Worm (Caenorhabditis elegans) whole organism, young adult: Measurements from ENCODE around the gene ZK1321.1.
A peak's percentile ranks its signal among the peaks of the same experiment; 100 is the strongest.

Source experiments
- B0019.2 ChIP-seq: fragments of 200-800 bp; sonication (Bioruptor generic); conservative IDR thresholded peaks from 2 replicates; pipeline ENCODE4 v1.3.6; 2022; ENCODE audit warnings: missing genetic modification reagents, missing genetic modification characterization, missing compliant biosample characterization
- B0261.1 ChIP-seq: sonication (generic microtip); optimal IDR thresholded peaks from 2 replicates; lab custom pipeline; 2016; ENCODE audit warnings: mild to moderate bottlenecking, missing genetic modification characterization, moderate library complexity, missing compliant biosample characterization
- B0336.3 ChIP-seq: fragments of 200-800 bp; sonication (Bioruptor generic); IDR thresholded peaks from 2 replicates; pipeline ENCODE4 v1.3.6; 2022; ENCODE audit warnings: missing genetic modification characterization, missing compliant biosample characterization
- D2030.7 ChIP-seq: fragments of 200-800 bp; sonication (Bioruptor generic); IDR thresholded peaks from 2 replicates; pipeline ENCODE4 v1.3.6; 2022; ENCODE audit warnings: missing genetic modification reagents, missing genetic modification characterization, missing compliant biosample characterization
- F22D6.2 ChIP-seq: sonication (generic microtip); optimal IDR thresholded peaks from 2 replicates; lab custom pipeline; 2016; ENCODE audit warnings: mild to moderate bottlenecking, missing genetic modification characterization, missing compliant biosample characterization
- F37B4.10 ChIP-seq: fragments of 200-800 bp; sonication (Bioruptor generic); IDR thresholded peaks from 2 replicates; pipeline ENCODE4 v1.3.6; 2022; ENCODE audit warnings: missing genetic modification characterization, missing compliant biosample characterization
- F39B2.1 ChIP-seq: fragments of 200-800 bp; sonication (Bioruptor generic); IDR thresholded peaks from 2 replicates; pipeline ENCODE4 v1.3.6; 2022; ENCODE audit warnings: missing genetic modification reagents, missing genetic modification characterization, missing compliant biosample characterization
- F57A8.1 ChIP-seq: fragments of 200-800 bp; sonication (Bioruptor generic); optimal IDR thresholded peaks from 2 replicates; lab custom pipeline; 2018; ENCODE audit warnings: mild to moderate bottlenecking, missing genetic modification characterization, moderate library complexity, missing compliant biosample characterization
- K11D2.4 ChIP-seq: fragments of 200-800 bp; sonication (Bioruptor generic); IDR thresholded peaks from 2 replicates; pipeline ENCODE4 v1.3.6; 2022; ENCODE audit warnings: missing genetic modification reagents, missing genetic modification characterization, missing compliant biosample characterization
- K12H6.12 ChIP-seq: fragments of 200-800 bp; sonication (Bioruptor generic); optimal IDR thresholded peaks from 2 replicates; lab custom pipeline; 2018; ENCODE audit warnings: mild to moderate bottlenecking, missing genetic modification characterization, missing compliant biosample characterization
- T07F8.4 ChIP-seq: sonication (generic microtip); optimal IDR thresholded peaks from 2 replicates; lab custom pipeline; 2016; ENCODE audit warnings: mild to moderate bottlenecking, missing genetic modification characterization, moderate library complexity, missing compliant biosample characterization
- Y53F4B.3 ChIP-seq: fragments of 200-800 bp; sonication (Bioruptor generic); IDR thresholded peaks from 2 replicates; pipeline ENCODE4 v1.3.6; 2022; ENCODE audit warnings: missing genetic modification reagents, missing genetic modification characterization, missing compliant biosample characterization
- Y53G8AR.9 ChIP-seq: fragments of 200-800 bp; sonication (Bioruptor generic); conservative IDR thresholded peaks from 2 replicates; pipeline ENCODE4 v1.3.6; 2022; ENCODE audit warnings: missing genetic modification reagents, missing genetic modification characterization, missing compliant biosample characterization
- ZK185.1 ChIP-seq: sonication (generic microtip); optimal IDR thresholded peaks from 2 replicates; lab custom pipeline; 2016; ENCODE audit warnings: mild to moderate bottlenecking, missing genetic modification characterization, missing compliant biosample characterization; ENCODE audit not compliant: poor library complexity, severe bottlenecking
- ama-1 ChIP-seq, 3 experiments: fragments of 150-350 bp in 1 of 3; sonication (generic microtip) in 2 of 3; optimal IDR thresholded peaks; 2 replicates each; lab custom pipeline; 2014 to 2018; ENCODE audit warnings: missing biosample characterization in 2 of 3, missing genetic modification characterization in 2 of 3, missing genetic modification reagents in 2 of 3
- aptf-3 ChIP-seq: fragments of 200-800 bp; sonication (Bioruptor generic); IDR thresholded peaks from 2 replicates; pipeline ENCODE4 v1.3.6; 2022; ENCODE audit warnings: missing genetic modification characterization, missing compliant biosample characterization
- attf-3 ChIP-seq: fragments of 200-800 bp; sonication (Bioruptor generic); conservative IDR thresholded peaks from 2 replicates; pipeline ENCODE4 v1.3.6; 2022; ENCODE audit warnings: missing genetic modification reagents, missing genetic modification characterization, missing compliant biosample characterization
- attf-5 ChIP-seq: fragments of 200-800 bp; sonication (Bioruptor generic); optimal IDR thresholded peaks from 2 replicates; lab custom pipeline; 2018; ENCODE audit warnings: mild to moderate bottlenecking, missing genetic modification characterization, missing compliant biosample characterization
- attf-6 ChIP-seq: fragments of 200-800 bp; sonication (Bioruptor generic); IDR thresholded peaks from 2 replicates; pipeline ENCODE4 v1.3.6; 2022; ENCODE audit warnings: missing genetic modification reagents, missing genetic modification characterization, missing compliant biosample characterization
- bed-2 ChIP-seq: fragments of 200-800 bp; sonication (Bioruptor generic); IDR thresholded peaks from 2 replicates; pipeline ENCODE4 v1.3.6; 2022; ENCODE audit warnings: missing genetic modification reagents, missing genetic modification characterization, missing compliant biosample characterization
- ccch-3 ChIP-seq: fragments of 200-800 bp; sonication (Bioruptor generic); optimal IDR thresholded peaks from 2 replicates; lab custom pipeline; 2018; ENCODE audit warnings: mild to moderate bottlenecking, missing genetic modification characterization, missing compliant biosample characterization
- cebp-1 ChIP-seq, 2 experiments: fragments of 200-800 bp in 1 of 2; sonication (Bioruptor generic) in 1 of 2; sonication (generic microtip) in 1 of 2; IDR thresholded peaks in 1 of 2; optimal IDR thresholded peaks in 1 of 2; 2 replicates each; pipeline versions ENCODE4 v1.3.6 to Lab custom; 2017 to 2022; ENCODE audit warnings: missing compliant biosample characterization in 2 of 2, missing genetic modification characterization in 2 of 2, mild to moderate bottlenecking in 1 of 2, missing genetic modification reagents in 1 of 2, moderate library complexity in 1 of 2
- cebp-2 ChIP-seq: fragments of 200-800 bp; sonication (Bioruptor generic); IDR thresholded peaks from 2 replicates; pipeline ENCODE4 v1.3.6; 2022; ENCODE audit warnings: missing genetic modification characterization, missing compliant biosample characterization
- die-1 ChIP-seq: sonication (generic microtip); optimal IDR thresholded peaks from 2 replicates; lab custom pipeline; 2016; ENCODE audit warnings: missing genotype, mild to moderate bottlenecking, missing genetic modification characterization, missing compliant biosample characterization
- egl-18 ChIP-seq: fragments of 200-800 bp; sonication (Bioruptor generic); IDR thresholded peaks from 2 replicates; pipeline ENCODE4 v1.3.6; 2022; ENCODE audit warnings: missing genetic modification reagents, missing genetic modification characterization, missing compliant biosample characterization
- egrh-3 ChIP-seq: fragments of 200-800 bp; sonication (Bioruptor generic); IDR thresholded peaks from 2 replicates; pipeline ENCODE4 v1.3.6; 2022; ENCODE audit warnings: missing genetic modification reagents, missing genetic modification characterization, missing compliant biosample characterization
- ets-4 ChIP-seq: fragments of 200-800 bp; sonication (Bioruptor generic); optimal IDR thresholded peaks from 2 replicates; lab custom pipeline; 2018; ENCODE audit warnings: mild to moderate bottlenecking, missing genetic modification characterization, missing compliant biosample characterization
- fkh-3 ChIP-seq: sonication (generic microtip); optimal IDR thresholded peaks from 2 replicates; lab custom pipeline; 2016; ENCODE audit warnings: mild to moderate bottlenecking, missing genetic modification characterization, missing compliant biosample characterization
- hmg-20 ChIP-seq: fragments of 200-800 bp; sonication (Bioruptor generic); IDR thresholded peaks from 2 replicates; pipeline ENCODE4 v1.3.6; 2022; ENCODE audit warnings: missing genetic modification reagents, missing genetic modification characterization, missing compliant biosample characterization
- let-607 ChIP-seq, 2 experiments: fragments of 200-800 bp in 1 of 2; sonication (Bioruptor generic) in 1 of 2; sonication (generic microtip) in 1 of 2; optimal IDR thresholded peaks; 2 replicates each; lab custom pipeline; 2016 to 2018; ENCODE audit warnings: mild to moderate bottlenecking in 2 of 2, missing compliant biosample characterization in 2 of 2, missing genetic modification characterization in 2 of 2, moderate library complexity in 2 of 2, missing genotype in 1 of 2
- lir-1 ChIP-seq: fragments of 200-800 bp; sonication (Bioruptor generic); conservative IDR thresholded peaks from 2 replicates; pipeline ENCODE4 v1.3.6; 2022; ENCODE audit warnings: missing genetic modification reagents, missing genetic modification characterization, missing compliant biosample characterization
- lsl-1 ChIP-seq: fragments of 200-800 bp; sonication (Bioruptor generic); optimal IDR thresholded peaks from 2 replicates; lab custom pipeline; 2018; ENCODE audit warnings: mild to moderate bottlenecking, missing genetic modification characterization, moderate library complexity, missing compliant biosample characterization
- madf-8 ChIP-seq: fragments of 200-800 bp; sonication (Bioruptor generic); conservative IDR thresholded peaks from 2 replicates; pipeline ENCODE4 v1.3.6; 2022; ENCODE audit warnings: missing genetic modification reagents, missing genetic modification characterization, missing compliant biosample characterization
- mcd-1 ChIP-seq: fragments of 200-800 bp; sonication (Bioruptor generic); IDR thresholded peaks from 2 replicates; pipeline ENCODE4 v1.3.6; 2022; ENCODE audit warnings: missing genetic modification reagents, missing genetic modification characterization, missing compliant biosample characterization
- mes-4 ChIP-seq: sonication (generic microtip); optimal IDR thresholded peaks from 2 replicates; lab custom pipeline; 2016; ENCODE audit warnings: missing genotype, missing genetic modification characterization, missing compliant biosample characterization
- mxl-1 ChIP-seq: sonication (generic microtip); optimal IDR thresholded peaks from 2 replicates; lab custom pipeline; 2016; ENCODE audit warnings: missing genetic modification characterization, missing compliant biosample characterization
- nfya-2 ChIP-seq: fragments of 200-800 bp; sonication (Bioruptor generic); IDR thresholded peaks from 2 replicates; pipeline ENCODE4 v1.3.6; 2022; ENCODE audit warnings: missing genetic modification reagents, missing genetic modification characterization, missing compliant biosample characterization
- nhr-27 ChIP-seq: fragments of 200-800 bp; sonication (Bioruptor generic); optimal IDR thresholded peaks from 2 replicates; lab custom pipeline; 2018; ENCODE audit warnings: mild to moderate bottlenecking, missing genetic modification characterization, moderate library complexity, missing compliant biosample characterization
- pha-4 ChIP-seq: fragments of 150-350 bp; sonication (generic microtip); optimal IDR thresholded peaks from 2 replicates; lab custom pipeline; 2014; ENCODE audit warnings: missing biosample characterization, missing genetic modification reagents, missing genetic modification characterization
- repo-1 ChIP-seq: sonication (generic microtip); optimal IDR thresholded peaks from 2 replicates; lab custom pipeline; 2017; ENCODE audit warnings: mild to moderate bottlenecking, missing genetic modification characterization, missing compliant biosample characterization
- sdz-38 ChIP-seq: sonication (generic microtip); optimal IDR thresholded peaks from 2 replicates; lab custom pipeline; 2016; ENCODE audit warnings: missing genotype, missing genetic modification characterization, missing compliant biosample characterization
- snpc-3.4 ChIP-seq: sonication (generic microtip); optimal IDR thresholded peaks from 2 replicates; lab custom pipeline; 2017; ENCODE audit warnings: missing genetic modification characterization, mild to moderate bottlenecking, missing compliant biosample characterization, antibody characterized with exemption, moderate library complexity, missing genotype, missing genetic modification reagents
- sptf-2 ChIP-seq: fragments of 200-800 bp; sonication (Bioruptor generic); optimal IDR thresholded peaks from 2 replicates; lab custom pipeline; 2018; ENCODE audit warnings: mild to moderate bottlenecking, missing genetic modification characterization, missing compliant biosample characterization
- xnd-1 ChIP-seq: sonication (generic microtip); optimal IDR thresholded peaks from 2 replicates; lab custom pipeline; 2016; ENCODE audit warnings: missing genotype, missing genetic modification reagents, missing genetic modification characterization, missing compliant biosample characterization
- ztf-22 ChIP-seq: fragments of 200-800 bp; sonication (Bioruptor generic); optimal IDR thresholded peaks from 2 replicates; lab custom pipeline; 2018; ENCODE audit warnings: mild to moderate bottlenecking, missing genetic modification characterization, moderate library complexity, missing compliant biosample characterization
- ztf-3 ChIP-seq: fragments of 200-800 bp; sonication (Bioruptor generic); optimal IDR thresholded peaks from 2 replicates; lab custom pipeline; 2018; ENCODE audit warnings: mild to moderate bottlenecking, missing genetic modification characterization, missing compliant biosample characterization
- ztf-6 ChIP-seq: fragments of 200-800 bp; sonication (Bioruptor generic); IDR thresholded peaks from 2 replicates; pipeline ENCODE4 v1.3.6; 2022; ENCODE audit warnings: missing genetic modification reagents, missing genetic modification characterization, missing compliant biosample characterization

Gene ZK1321.1

ce11 chrII:9774653-9775052, 20.8 kb downstream of the ZK1321.1 start (continued):
- TF ChIP-seq K11D2.4 (GFP tag; lab: Robert Waterston, UW) (peak; percentile 42; the same call in 1 of the 2 replicates), F57A8.1 (GFP tag; lab: Kevin White, UChicago) (no peak), pha-4 (tag; lab: Kevin White, UChicago) (no peak), ets-4 (GFP tag; lab: Kevin White, UChicago) (no peak), attf-6 (GFP tag; lab: Robert Waterston, UW) (peak; percentile 38; the same call in 1 of the 2 replicates), D2030.7 (GFP tag; lab: Robert Waterston, UW) (peak; percentile 68; the same call in 1 of the 2 replicates), B0019.2 (no peak), K12H6.12 (tag; lab: Kevin White, UChicago) (no peak), sdz-38 (tag; lab: Kevin White, UChicago) (no peak), F37B4.10 (GFP tag; lab: Robert Waterston, UW) (no peak), hmg-20 (GFP tag; lab: Robert Waterston, UW) (no peak), madf-8 (GFP tag; lab: Robert Waterston, UW) (no peak), B0336.3 (GFP tag; lab: Robert Waterston, UW) (0 out of 2 replicates have a peak, but pooled peaks have one; percentile 57), repo-1 (tag; lab: Kevin White, UChicago) (peak; percentile 78), nhr-27 (tag; lab: Kevin White, UChicago) (no peak), Y53F4B.3 (GFP tag; lab: Robert Waterston, UW) (0 out of 2 replicates have a peak, but pooled peaks have one; percentile 32), snpc-3.4 (peak; percentile 77), ama-1 (optimal IDR thresholded peaks at IDR 0.05; lab: Kevin White, UChicago) (no peak), ama-1 (GFP tag; optimal IDR thresholded peaks at IDR 0.05; lab: Kevin White, UChicago) (peak; percentile 87 to 89), cebp-1 (GFP tag; IDR thresholded peaks at IDR 0.05; lab: Robert Waterston, UW) (0 out of 2 replicates have a peak, but pooled peaks have one; percentile 33), cebp-1 (tag; optimal IDR thresholded peaks at IDR 0.05; lab: Kevin White, UChicago) (no peak), egl-18 (GFP tag; lab: Robert Waterston, UW) (no peak), ztf-22 (GFP tag; lab: Kevin White, UChicago) (peak; percentile 61), let-607 (tag; optimal IDR thresholded peaks at IDR 0.05; lab: Kevin White, UChicago) (peak; percentile 23 to 43), ztf-3 (GFP tag; lab: Kevin White, UChicago) (no peak), attf-5 (GFP tag; lab: Kevin White, UChicago) (peak; percentile 56), ZK185.1 (tag; lab: Kevin White, UChicago) (peak; percentile 88), cebp-2 (GFP tag; lab: Robert Waterston, UW) (peak; percentile 74; the same call in 1 of the 2 replicates), xnd-1 (tag; lab: Kevin White, UChicago) (peak; percentile 15), bed-2 (GFP tag; lab: Robert Waterston, UW) (no peak), mes-4 (tag; lab: Kevin White, UChicago) (peak; percentile 39), lir-1 (GFP tag; lab: Robert Waterston, UW) (no peak), ztf-6 (GFP tag; lab: Robert Waterston, UW) (no peak), ccch-3 (GFP tag; lab: Kevin White, UChicago) (no peak), fkh-3 (tag; lab: Kevin White, UChicago) (peak; percentile 0), T07F8.4 (tag; lab: Kevin White, UChicago) (peak; percentile 64), Y53G8AR.9 (GFP tag; lab: Robert Waterston, UW) (0 out of 2 replicates have a peak, but pooled peaks have one; percentile 36), sptf-2 (no peak), egrh-3 (GFP tag; lab: Robert Waterston, UW) (peak; percentile 48), nfya-2 (GFP tag; lab: Robert Waterston, UW) (0 out of 2 replicates have a peak, but pooled peaks have one; percentile 77), F39B2.1 (GFP tag; lab: Robert Waterston, UW) (no peak), mxl-1 (tag; lab: Kevin White, UChicago) (peak; percentile 81), lsl-1 (peak; percentile 42), B0261.1 (tag; lab: Kevin White, UChicago) (peak; percentile 87), die-1 (tag; lab: Kevin White, UChicago) (peak; percentile 71), mcd-1 (peak; percentile 64; the same call in 1 of the 2 replicates), F22D6.2 (no peak), aptf-3 (GFP tag; lab: Robert Waterston, UW) (0 out of 2 replicates have a peak, but pooled peaks have one; percentile 19), attf-3 (peak; percentile 66)
